Worm (Caenorhabditis elegans) whole organism, L3 larva: ENCODE measurements around the gene M01D1.12.
"Not testable (repeated sequence)": the region's sequence is repeated elsewhere in the genome, so short reads cannot be mapped to it uniquely, and the experiment has no call there.

Experiments
- aly-2 ChIP-seq: fragments of 150-350 bp; optimal IDR thresholded peaks from 2 replicates; lab custom pipeline; 2014; ENCODE audit warnings: missing biosample characterization, missing genetic modification characterization
- ama-1 ChIP-seq: fragments of 150-350 bp; optimal IDR thresholded peaks from 2 replicates; lab custom pipeline; 2018
- daf-12 ChIP-seq: fragments of 150-350 bp; optimal IDR thresholded peaks from 2 replicates; lab custom pipeline; 2014; ENCODE audit warnings: missing biosample characterization, missing genetic modification reagents, missing genetic modification characterization
- eor-1 ChIP-seq, 2 experiments: fragments of 150-350 bp; optimal IDR thresholded peaks; 2 replicates each; lab custom pipeline; 2014 to 2018; ENCODE audit warnings: missing biosample characterization in 2 of 2, missing genetic modification characterization in 2 of 2
- lin-15B ChIP-seq: fragments of 150-350 bp; optimal IDR thresholded peaks from 2 replicates; lab custom pipeline; 2014; ENCODE audit warnings: missing biosample characterization, missing genetic modification characterization
- nhr-237 ChIP-seq: fragments of 150-350 bp; optimal IDR thresholded peaks from 2 replicates; lab custom pipeline; 2014; ENCODE audit warnings: missing biosample characterization, missing genetic modification characterization
- nhr-76 ChIP-seq: fragments of 150-350 bp; sonication (generic microtip); optimal IDR thresholded peaks from 5 replicates; lab custom pipeline; 2014; ENCODE audit warnings: missing biosample characterization, missing genetic modification characterization
- unc-39 ChIP-seq: sonication (generic microtip); optimal IDR thresholded peaks from 4 replicates; lab custom pipeline; 2017; ENCODE audit warnings: missing biosample characterization, missing genetic modification characterization

DNA sequence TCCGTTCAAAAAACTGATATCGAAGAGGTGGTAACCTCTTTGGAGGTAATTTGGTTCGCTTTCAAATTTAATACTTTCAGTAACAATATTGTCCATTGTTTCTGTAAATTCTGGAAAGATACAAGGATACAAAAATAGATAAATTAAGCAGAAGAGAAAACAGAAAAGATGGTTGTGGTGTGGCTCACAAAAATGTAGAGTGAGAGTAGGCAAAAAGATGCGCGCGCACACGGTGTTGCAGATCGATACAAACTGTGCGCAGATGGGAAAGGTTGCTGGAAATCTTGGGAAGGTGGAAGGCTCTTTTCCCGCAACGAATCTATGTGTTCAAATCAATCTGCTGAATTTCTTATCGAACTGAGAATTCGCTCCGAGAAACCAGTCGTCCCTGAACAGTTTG lies 2.1 kb upstream of the M01D1.12 start, which contains the start of gene btb-11:
- not testable (repeated sequence) for TF ChIP-seq nhr-76 (tag; lab: Kevin White, UChicago); nhr-237 (tag; lab: Kevin White, UChicago); daf-12; unc-39 (tag; lab: Kevin White, UChicago); aly-2 (tag; lab: Kevin White, UChicago); eor-1 (tag; optimal IDR thresholded peaks at IDR 0.05; lab: Kevin White, UChicago); ama-1 (lab: Kevin White, UChicago); lin-15B (tag; lab: Kevin White, UChicago)
